Worm (Caenorhabditis elegans) whole organism, L4 larva: ENCODE results near the gene Y73C8C.3.

Source experiments
- Y75B8A.6 ChIP-seq: fragments of 200-800 bp; sonication (Bioruptor generic); IDR thresholded peaks from 2 replicates; pipeline ENCODE4 v1.3.6; 2022; ENCODE audit warnings: missing genetic modification reagents, missing genetic modification characterization, missing compliant biosample characterization
- hif-1 ChIP-seq, 2 experiments: sonication (generic microtip); optimal IDR thresholded peaks; 2 replicates each; lab custom pipeline; 2016 to 2017; ENCODE audit warnings: missing compliant biosample characterization in 2 of 2, missing genetic modification characterization in 2 of 2, missing genetic modification reagents in 2 of 2, missing genotype in 2 of 2, mild to moderate bottlenecking in 1 of 2
- lin-13 ChIP-seq: fragments of 150-350 bp; optimal IDR thresholded peaks from 2 replicates; lab custom pipeline; 2014; ENCODE audit warnings: missing biosample characterization, missing genetic modification reagents, missing genetic modification characterization
- nhr-111 ChIP-seq: fragments of 200-800 bp; sonication (Bioruptor generic); optimal IDR thresholded peaks from 2 replicates; lab custom pipeline; 2018; ENCODE audit warnings: mild to moderate bottlenecking, missing genetic modification characterization, missing compliant biosample characterization
- nhr-237 ChIP-seq: sonication (generic microtip); optimal IDR thresholded peaks from 2 replicates; lab custom pipeline; 2017; ENCODE audit warnings: missing biosample characterization, missing genetic modification characterization
- nhr-28 ChIP-seq: fragments of 150-350 bp; optimal IDR thresholded peaks from 2 replicates; lab custom pipeline; 2014; ENCODE audit warnings: missing biosample characterization, missing genetic modification characterization
- skn-1 ChIP-seq: fragments of 150-350 bp; optimal IDR thresholded peaks from 2 replicates; lab custom pipeline; 2014; ENCODE audit warnings: missing biosample characterization, missing genetic modification characterization
- unc-39 ChIP-seq: sonication (generic microtip); optimal IDR thresholded peaks from 2 replicates; lab custom pipeline; 2017; ENCODE audit warnings: missing biosample characterization, missing genetic modification characterization
- zag-1 ChIP-seq: fragments of 150-350 bp; optimal IDR thresholded peaks from 2 replicates; lab custom pipeline; 2014; ENCODE audit warnings: missing biosample characterization, missing genetic modification characterization
- zip-11 ChIP-seq: fragments of 200-800 bp; sonication (Bioruptor generic); IDR thresholded peaks from 2 replicates; pipeline ENCODE4 v1.3.6; 2022; ENCODE audit warnings: missing genetic modification characterization, missing compliant biosample characterization

ce11 chrV:3094351-3094750 is 20.7 kb upstream of the Y73C8C.3 start, which contains the start of gene cyp-33C9:
- TF ChIP-seq lin-13 (GFP tag; lab: Kevin White, UChicago) (no peak), Y75B8A.6 (GFP tag; lab: Robert Waterston, UW) (no peak), skn-1 (tag; lab: Kevin White, UChicago) (no peak), unc-39 (no peak), zip-11 (no peak), zag-1 (tag; lab: Kevin White, UChicago) (no peak), hif-1 (tag; optimal IDR thresholded peaks at IDR 0.05; lab: Kevin White, UChicago) (no peak), nhr-237 (tag; lab: Kevin White, UChicago) (no peak), nhr-111 (GFP tag; lab: Kevin White, UChicago) (no peak), nhr-28 (tag; lab: Kevin White, UChicago) (peak; percentile 75)
